Worm (Caenorhabditis elegans) whole organism, L1 larva: ENCODE data around the gene cox-6B.

ENCODE experiments used
- efl-3 ChIP-seq: fragments of 200-800 bp; sonication (Bioruptor generic); optimal IDR thresholded peaks from 2 replicates; lab custom pipeline; 2018; ENCODE audit warnings: mild to moderate bottlenecking, missing genetic modification characterization, missing compliant biosample characterization
- irx-1 ChIP-seq: sonication (generic microtip); optimal IDR thresholded peaks from 2 replicates; lab custom pipeline; 2016; ENCODE audit warnings: missing genetic modification characterization, missing compliant biosample characterization
- lir-3 ChIP-seq: sonication (generic microtip); optimal IDR thresholded peaks from 2 replicates; lab custom pipeline; 2016; ENCODE audit warnings: mild to moderate bottlenecking, missing genetic modification characterization, moderate library complexity, missing compliant biosample characterization; ENCODE audit not compliant: poor library complexity
- nhr-20 ChIP-seq: sonication (generic microtip); optimal IDR thresholded peaks from 2 replicates; lab custom pipeline; 2016; ENCODE audit warnings: mild to moderate bottlenecking, missing genetic modification characterization, missing compliant biosample characterization
- pag-3 ChIP-seq: sonication (generic microtip); optimal IDR thresholded peaks from 2 replicates; lab custom pipeline; 2017; ENCODE audit warnings: missing genetic modification characterization, mild to moderate bottlenecking, missing compliant biosample characterization, antibody characterized with exemption, borderline replicate concordance; ENCODE audit not compliant: insufficient read depth
- sup-37 ChIP-seq: fragments of 200-800 bp; sonication (Bioruptor generic); optimal IDR thresholded peaks from 2 replicates; lab custom pipeline; 2018; ENCODE audit warnings: mild to moderate bottlenecking, missing genetic modification characterization, missing compliant biosample characterization
- vab-15 ChIP-seq: sonication (generic microtip); optimal IDR thresholded peaks from 2 replicates; lab custom pipeline; 2017; ENCODE audit warnings: missing genotype, mild to moderate bottlenecking, missing genetic modification characterization, missing compliant biosample characterization

The cox-6B gene

DNA sequence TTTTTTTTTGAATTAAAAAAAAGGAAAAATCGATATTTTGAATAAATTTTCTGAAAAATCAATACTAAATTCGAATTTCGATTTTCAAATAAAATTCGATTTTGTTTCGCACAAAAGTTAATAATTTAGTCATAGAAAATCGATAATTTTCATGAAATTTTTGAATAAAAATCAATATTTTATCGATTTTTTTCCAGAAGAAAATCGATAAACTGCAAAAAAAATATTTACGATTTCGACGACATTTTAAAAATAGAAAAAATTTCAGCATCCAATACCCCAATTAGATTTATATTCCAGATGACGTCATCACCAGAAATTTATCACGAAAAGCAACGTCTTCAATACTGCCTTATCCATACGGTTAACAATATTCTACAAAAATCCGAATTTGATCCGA lies 136.9 kb downstream of the cox-6B start, which contains the start of gene josd-1:
Gene josd-1, plus strand, starts transcription at position 301 of the 400 bp plus-strand sequence.
- TF ChIP-seq efl-3 (GFP tag; lab: Kevin White, UChicago) (no peak), lir-3 (tag; lab: Kevin White, UChicago) (no peak), sup-37 (no peak), nhr-20 (tag; lab: Kevin White, UChicago) (no peak), vab-15 (tag; lab: Kevin White, UChicago) (no peak), pag-3 (tag; lab: Kevin White, UChicago) (no peak), irx-1 (tag; lab: Kevin White, UChicago) (no peak)
